Fruit fly (Drosophila melanogaster): ENCODE measurements around the gene Mulk.

Gene Mulk

DNA sequence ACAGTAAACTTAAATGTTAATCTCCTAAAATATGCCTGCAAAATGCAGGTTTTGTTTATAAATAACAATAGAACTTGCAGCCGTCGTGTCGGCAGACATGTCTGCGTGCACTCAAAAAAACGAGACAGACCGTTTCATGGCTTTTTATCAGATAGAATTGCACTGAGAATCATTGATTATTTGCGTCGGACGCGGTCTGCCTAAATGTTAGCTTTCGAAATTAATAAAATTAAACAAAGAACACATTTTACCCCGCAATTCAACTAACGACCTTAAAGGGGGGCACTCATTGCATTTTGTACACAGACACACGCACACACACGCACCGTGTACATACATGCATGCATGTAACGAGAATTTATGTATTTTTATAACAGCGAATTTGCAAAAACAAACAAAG is 7.0 kb downstream of the Mulk start:
- TF ChIP-seq noc (tag; optimal IDR thresholded peaks at IDR 0.05), result no peak

DNA sequence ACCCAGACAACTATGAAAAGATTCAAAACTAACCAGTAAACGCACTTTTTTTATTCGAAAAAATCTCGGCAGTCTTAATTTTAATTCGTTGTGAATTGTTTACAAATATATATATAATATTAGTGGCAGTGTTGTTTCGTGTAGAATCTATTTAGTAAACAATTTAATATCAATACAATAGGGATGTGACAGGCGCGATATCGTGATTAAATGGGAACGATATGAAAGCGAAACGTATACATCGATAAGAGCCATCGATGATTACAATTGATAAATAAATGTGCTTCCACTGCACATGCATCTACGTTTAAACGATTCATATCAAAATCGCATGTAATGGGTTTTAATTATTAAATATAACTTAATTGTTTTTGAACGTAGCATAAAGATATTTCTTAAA is 7.5 kb downstream of the Mulk start:
- no peak for TF ChIP-seq noc (tag; optimal IDR thresholded peaks at IDR 0.05)

DNA sequence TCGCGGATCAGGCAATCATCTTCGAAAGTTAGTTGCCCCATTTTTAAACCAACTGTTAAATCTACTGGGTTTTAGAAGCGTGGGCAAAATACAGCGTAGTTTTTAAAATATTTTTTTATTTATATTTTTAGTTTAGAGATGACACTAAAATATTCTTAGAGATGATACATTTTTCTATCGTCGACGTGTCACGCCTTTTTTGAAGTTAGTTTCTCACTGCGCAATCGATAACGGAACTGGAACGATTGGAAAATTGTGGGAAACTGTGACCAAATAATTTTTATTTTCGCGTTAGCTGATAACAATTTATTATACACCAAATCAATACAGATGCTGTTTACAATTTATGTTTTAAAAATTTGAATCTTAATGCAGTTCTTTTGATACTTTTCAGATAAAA is 8.8 kb downstream of the Mulk start, which contains the start of gene Utx:
Gene Utx, minus strand, starts transcription at position 154 of the 400 bp plus-strand sequence.
- no peak for TF ChIP-seq noc (tag; optimal IDR thresholded peaks at IDR 0.05)

DNA sequence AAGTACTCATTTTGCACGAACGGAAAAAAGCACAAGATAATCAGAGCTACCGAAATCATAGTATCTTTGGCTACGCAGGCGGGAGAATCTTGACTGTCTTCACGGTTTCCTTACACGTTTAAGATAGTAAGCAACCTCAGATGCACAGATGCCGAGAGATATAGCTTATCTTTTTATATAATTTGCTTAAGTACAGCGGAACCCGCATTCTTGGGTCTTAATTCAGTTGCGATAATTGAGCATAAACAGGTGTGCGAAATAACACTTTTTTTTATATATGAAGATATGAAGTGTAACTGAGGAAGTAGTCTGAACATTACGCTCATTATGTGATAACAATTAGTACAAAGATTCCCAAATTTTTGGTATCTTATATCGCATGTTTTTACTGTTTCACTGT is 10.9 kb downstream of the Mulk start, which contains the start of gene CG34043:
Gene CG34043, minus strand, starts transcription at position 101 of the 400 bp plus-strand sequence.
- TF ChIP-seq noc (tag; optimal IDR thresholded peaks at IDR 0.05), result no peak

DNA sequence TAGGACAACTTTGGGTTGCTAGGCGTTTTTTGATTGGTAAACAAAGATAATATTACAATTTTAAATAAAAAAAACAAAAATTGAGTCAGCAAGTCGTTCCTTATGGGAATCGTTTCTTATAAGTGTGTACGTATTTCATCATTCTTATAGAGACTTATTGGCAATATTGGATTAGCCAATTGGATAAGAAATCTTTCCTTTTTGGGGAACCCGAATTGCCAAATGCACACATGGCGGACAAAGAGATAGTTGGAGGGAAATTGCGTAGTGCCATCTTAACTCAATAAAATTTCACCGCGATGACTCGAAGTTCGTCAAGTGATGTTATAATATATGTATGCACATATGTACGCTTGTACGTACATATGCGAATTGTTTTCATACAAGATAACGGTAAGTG is 21.4 kb downstream of the Mulk start:
- no peak for TF ChIP-seq noc (tag; optimal IDR thresholded peaks at IDR 0.05)

DNA sequence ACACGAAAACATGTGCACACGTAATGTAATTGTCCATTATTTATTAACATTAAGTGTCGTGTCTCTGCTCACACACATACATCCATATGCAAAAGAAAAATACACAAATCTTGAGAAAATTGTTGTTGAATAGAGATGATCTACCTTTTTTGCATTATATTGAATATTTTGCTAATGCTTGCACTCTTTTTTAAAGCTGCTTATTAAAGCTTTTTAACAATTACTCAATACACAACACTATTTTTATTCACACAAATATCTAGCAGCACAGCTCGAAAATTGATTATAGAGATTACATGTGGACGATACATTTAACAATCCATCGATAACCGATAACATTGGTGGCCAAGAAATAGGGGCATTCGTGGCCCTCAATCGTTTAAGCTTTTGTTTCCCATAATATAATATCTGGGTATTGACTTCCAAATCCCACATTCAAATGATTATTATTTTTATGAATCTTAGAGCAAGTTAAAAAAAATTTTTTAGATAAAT is 22.3 kb downstream of the Mulk start, which contains the start of gene Ufd4:
Gene Ufd4, minus strand, starts transcription at position 300 of the 495 bp plus-strand sequence.
- TF ChIP-seq noc (tag; optimal IDR thresholded peaks at IDR 0.05), result no peak

DNA sequence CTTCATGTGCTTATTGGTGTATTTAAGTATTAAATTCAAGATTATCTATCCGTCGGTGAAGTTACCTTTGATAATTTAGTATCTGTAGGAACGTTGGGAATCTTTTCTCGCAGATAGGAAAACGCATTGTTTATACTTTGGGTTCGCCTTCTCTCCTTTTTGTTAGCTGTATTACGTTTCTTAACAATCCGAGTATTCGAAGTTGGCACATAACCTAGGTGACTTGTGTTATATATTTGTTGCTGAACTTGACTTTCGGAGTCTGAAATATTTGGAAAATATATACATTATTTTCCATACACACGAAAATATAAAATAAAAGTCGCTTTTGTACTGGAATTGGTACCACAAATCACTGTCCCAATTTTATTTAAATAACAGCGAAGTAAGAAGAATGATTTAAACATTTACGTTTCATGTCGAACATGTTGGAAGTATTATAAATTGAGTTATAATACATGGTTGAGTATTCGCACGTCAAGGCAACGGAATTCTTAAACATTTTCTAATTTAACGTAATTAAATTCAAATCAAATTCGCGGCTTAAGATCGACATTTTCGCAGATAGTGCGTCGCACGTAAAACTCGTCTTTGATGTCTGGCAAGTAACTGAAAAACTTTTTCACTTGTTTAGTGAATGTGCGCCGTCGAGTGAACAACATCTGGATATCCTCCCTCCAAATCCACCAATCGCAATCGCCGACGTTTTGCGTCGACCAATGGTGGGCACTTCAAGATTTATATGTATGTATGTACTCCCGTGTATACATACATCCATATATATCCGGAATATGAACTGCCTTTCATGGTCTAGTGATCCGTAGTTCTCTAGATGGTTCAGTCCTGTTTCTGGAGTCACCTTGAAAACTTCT is 25.2 kb downstream of the Mulk start, which contains the start of gene Hand:
Gene Hand, minus strand, starts transcription at position 588 of the 872 bp plus-strand sequence.
- TF ChIP-seq noc (tag; optimal IDR thresholded peaks at IDR 0.05), result no peak

DNA sequence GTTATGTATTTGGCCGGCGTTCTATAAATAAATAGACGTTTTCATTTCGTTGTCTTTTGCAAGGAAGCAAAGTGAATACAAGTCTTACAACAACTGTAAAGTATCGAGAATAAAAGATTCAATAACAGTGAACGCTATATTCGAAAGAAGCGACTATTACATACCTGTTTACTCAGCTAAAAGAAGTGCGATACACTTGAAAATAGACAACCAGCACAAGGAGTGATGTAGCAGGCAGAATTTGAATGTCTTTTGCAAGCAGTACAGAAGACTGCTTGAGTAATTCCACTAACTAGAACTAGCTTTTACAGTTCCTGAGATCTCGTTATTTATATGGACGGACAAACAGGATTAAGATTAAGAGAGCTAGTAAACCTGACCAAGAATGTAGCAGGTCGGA is 28.5 kb downstream of the Mulk start:
- no peak for TF ChIP-seq noc (tag; optimal IDR thresholded peaks at IDR 0.05)

DNA sequence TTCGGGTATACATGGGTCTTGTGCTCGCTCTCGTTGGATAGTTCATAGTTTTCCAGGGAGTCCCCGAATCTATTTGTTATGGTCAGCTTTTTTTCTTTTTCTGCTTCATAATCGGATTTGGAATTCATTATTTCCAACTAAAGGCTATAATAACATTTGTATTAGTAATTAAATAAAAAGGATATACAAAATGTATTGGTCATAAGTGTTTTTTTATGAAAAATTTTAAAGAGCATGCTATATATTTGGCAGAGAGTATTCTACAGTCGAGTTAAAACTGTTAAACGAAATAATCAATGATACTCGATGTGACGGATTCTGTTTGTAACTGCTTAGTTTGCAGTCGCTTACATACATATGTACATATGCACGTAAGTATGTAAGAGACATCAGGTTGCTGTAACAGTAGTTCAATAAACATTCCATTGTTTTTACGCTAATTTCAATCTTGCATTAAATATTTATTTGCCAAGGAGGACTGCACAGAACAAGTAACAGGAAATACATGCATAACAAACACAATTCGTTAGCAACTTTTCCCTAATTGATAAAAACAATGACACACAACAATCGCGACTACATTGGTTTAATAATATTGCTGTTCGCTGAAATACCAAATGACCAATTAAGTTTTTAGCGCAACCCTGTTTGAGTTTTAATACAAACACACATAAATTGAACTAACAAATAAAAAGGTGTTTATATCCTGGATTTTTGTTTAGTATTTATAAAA is 29.4 kb downstream of the Mulk start:
- TF ChIP-seq noc (tag; optimal IDR thresholded peaks at IDR 0.05), result no peak

DNA sequence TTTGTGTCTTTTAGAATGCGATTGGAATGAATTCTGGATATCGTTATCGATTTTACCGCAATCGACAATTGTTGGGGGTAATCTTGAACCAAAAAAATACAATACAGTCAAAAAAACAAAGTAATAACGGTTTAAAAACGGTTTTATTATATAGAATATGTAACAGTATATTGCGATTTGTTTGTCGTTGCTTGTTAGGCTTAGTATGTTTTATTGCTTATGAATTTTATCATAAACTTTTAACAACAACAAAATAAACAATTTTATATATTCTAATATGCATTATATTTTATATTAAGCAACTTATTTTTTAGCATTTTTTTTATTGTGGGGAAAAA is 29.9 kb downstream of the Mulk start, which contains the start of gene CYLD:
Gene CYLD, minus strand, starts transcription at position 38 of the 338 bp plus-strand sequence.
- no peak for TF ChIP-seq noc (tag; optimal IDR thresholded peaks at IDR 0.05)

DNA sequence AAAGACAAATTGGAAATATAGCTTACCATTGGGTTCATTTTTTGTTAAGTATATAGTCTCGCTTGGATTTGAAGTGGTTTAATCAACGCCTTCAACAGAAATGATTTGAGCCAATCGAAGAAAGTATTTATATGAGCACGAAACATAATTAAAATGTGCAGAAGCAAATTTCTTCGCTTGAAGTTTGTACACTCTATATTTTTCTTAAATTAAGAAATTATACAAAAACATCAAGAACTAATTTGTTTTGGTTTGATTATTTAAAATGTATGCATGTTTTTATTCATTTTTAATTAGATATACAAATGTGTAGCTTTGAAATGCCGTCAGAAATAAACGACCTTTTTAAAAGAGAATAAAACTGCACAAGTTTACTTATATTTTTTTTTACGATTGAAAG is 32.1 kb downstream of the Mulk start, which contains the start of gene CG13138:
Gene CG13138, minus strand, starts transcription at position 101 of the 400 bp plus-strand sequence.
- no peak for TF ChIP-seq noc (tag; optimal IDR thresholded peaks at IDR 0.05)

DNA sequence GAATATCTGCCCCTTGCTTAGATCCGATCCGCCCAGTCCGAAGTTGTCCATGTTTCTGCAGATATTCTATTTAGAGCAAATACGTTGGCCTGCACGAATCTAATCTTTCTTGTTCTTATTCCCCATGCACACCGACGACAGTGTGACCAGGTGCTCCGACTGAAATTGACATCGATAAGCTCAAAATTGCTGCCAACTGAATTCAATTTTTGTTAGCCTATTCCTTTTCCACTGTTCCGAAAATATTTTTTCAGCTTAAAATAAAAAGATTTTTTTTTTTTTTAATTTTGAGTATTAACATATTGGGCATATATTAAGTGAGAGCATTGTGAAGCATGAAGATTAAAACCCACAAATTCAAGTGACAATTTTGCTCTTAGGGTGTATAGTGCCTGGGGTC is 33.9 kb downstream of the Mulk start, which contains the start of gene nmd:
Gene nmd, minus strand, starts transcription at position 162 of the 400 bp plus-strand sequence.
- TF ChIP-seq noc (tag; optimal IDR thresholded peaks at IDR 0.05), result no peak

DNA sequence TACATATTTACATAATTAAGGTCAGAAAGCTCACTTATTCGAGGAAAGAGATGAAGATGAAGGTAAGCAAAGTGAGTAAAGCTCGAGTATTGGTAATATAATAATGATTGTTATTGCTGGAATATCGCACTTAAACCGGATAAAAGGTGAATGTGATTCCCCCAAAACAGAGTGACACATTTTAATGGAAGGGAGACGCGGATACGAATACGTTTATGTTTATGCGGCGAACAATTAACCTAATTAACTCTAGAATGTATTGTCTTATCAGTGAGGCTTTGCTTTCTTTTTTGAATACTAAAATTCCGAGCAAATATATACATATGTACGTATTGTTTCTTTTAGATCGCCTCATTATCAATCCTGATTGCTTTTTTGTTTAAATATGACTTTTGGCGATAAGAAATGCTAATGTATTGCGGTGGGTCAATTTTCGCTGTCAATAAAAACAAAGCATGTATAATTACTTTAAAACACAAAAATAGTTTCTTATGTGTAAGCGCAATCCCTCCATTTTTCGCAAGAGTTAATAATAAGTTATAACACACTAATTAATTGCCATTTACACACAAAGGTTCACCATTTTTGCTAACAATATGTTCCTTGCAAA is 35.8 kb downstream of the Mulk start:
- TF ChIP-seq noc (tag; optimal IDR thresholded peaks at IDR 0.05), result peak; percentile 64

DNA sequence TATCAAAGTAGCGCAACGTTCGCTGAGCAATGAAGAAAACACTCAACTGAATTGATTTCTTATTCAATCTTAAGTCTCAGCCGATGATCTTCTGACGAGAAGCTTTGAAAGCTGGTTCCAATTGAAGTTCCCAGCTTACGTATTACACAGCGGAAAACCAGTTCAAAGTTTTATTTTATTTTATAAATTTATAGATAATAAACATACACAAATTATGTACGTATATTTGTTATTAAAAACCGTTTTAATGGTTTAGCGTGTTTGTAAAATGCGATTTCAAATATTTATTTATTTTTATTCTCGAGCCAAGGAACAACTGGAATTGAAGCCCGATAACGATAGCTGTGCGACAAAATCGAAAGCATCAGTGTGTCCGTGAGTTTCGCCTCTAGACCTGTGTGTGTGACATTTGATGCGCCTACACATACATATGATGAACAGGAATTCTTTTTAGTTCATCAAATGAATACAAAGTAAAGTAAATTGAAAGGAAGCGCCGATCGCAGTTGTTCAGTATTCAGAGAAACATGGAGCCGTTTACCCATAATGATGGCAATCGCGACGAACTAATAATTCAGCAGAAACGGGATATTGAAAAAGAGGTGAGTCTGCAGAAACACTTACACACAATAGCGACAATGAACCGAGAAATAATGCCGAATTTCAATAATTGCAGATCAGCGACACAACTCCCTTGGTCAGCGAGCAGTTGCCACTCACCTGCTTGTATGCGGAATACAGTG is 36.8 kb downstream of the Mulk start, which contains the start of the genes CG5390 and CG4968:
Gene CG5390, minus strand, starts transcription at position 77 of the 743 bp plus-strand sequence.
Gene CG4968, plus strand, starts transcription at position 405 of the 743 bp plus-strand sequence.
- TF ChIP-seq noc (tag; optimal IDR thresholded peaks at IDR 0.05), result peak; percentile 59

All from whole organism, larva.